Worm (Caenorhabditis elegans): ENCODE measurements around the gene Y57A10B.7.

Y57A10B.7 gene

ce11 chrII:12349866-12350265, 43.7 kb downstream of the Y57A10B.7 start:
- no peak for TF ChIP-seq lsy-27 (tag; optimal IDR thresholded peaks at IDR 0.05; ENCODE audit: borderline replicate concordance, insufficient read depth)
- TF ChIP-seq nhr-80 (tag; optimal IDR thresholded peaks at IDR 0.05), result peak; percentile 45
- TF ChIP-seq cebp-1 (GFP tag; IDR thresholded peaks at IDR 0.05), result no peak
- TF ChIP-seq cebp-1 (tag; optimal IDR thresholded peaks at IDR 0.05), result peak; percentile 4

ce11 chrII:12348957-12349356, 44.6 kb downstream of the Y57A10B.7 start:
- TF ChIP-seq hmg-1.2 (GFP tag; IDR thresholded peaks at IDR 0.05), result peak; percentile 72
- TF ChIP-seq ccch-3 (GFP tag; optimal IDR thresholded peaks at IDR 0.05), result no peak

ce11 chrII:12346289-12346989, 47.2 kb downstream of the Y57A10B.7 start:
- TF ChIP-seq fkh-3 (tag; optimal IDR thresholded peaks at IDR 0.05) (no peak), nhr-80 (tag; optimal IDR thresholded peaks at IDR 0.05) (no peak), sptf-2 (GFP tag; optimal IDR thresholded peaks at IDR 0.05) (no peak), atf-7 (tag; optimal IDR thresholded peaks at IDR 0.05) (no peak), F23B12.7 (tag; optimal IDR thresholded peaks at IDR 0.05; ENCODE audit: insufficient read depth) (no peak), athp-1 (tag; optimal IDR thresholded peaks at IDR 0.05) (no peak), F52B5.7 (tag; optimal IDR thresholded peaks at IDR 0.05) (no peak), Y79H2A.3 (GFP tag; conservative IDR thresholded peaks at IDR 0.05) (no peak), lin-54 (GFP tag; optimal IDR thresholded peaks at IDR 0.05) (no peak), lsy-27 (tag; optimal IDR thresholded peaks at IDR 0.05; ENCODE audit: borderline replicate concordance, insufficient read depth) (no peak), dpl-1 (GFP tag; optimal IDR thresholded peaks at IDR 0.05) (no peak), F55B11.4 (tag; optimal IDR thresholded peaks at IDR 0.05; ENCODE audit: borderline replicate concordance, insufficient read depth) (no peak), lin-40 (tag; optimal IDR thresholded peaks at IDR 0.05) (no peak)

- TF ChIP-seq pbrm-1 (GFP tag; IDR thresholded peaks at IDR 0.05), result 0 out of 2 replicates have a peak, but pooled peaks have one; percentile 12
- TF ChIP-seq mcd-1 (GFP tag; IDR thresholded peaks at IDR 0.05), result peak; percentile 34
- TF ChIP-seq nhr-27 (tag; optimal IDR thresholded peaks at IDR 0.05), result peak; percentile 6
- no peak for TF ChIP-seq ets-4 (GFP tag; optimal IDR thresholded peaks at IDR 0.05)
- no peak for TF ChIP-seq lsy-27 (tag; optimal IDR thresholded peaks at IDR 0.05; ENCODE audit: borderline replicate concordance, insufficient read depth)
- TF ChIP-seq madf-8 (GFP tag; conservative IDR thresholded peaks at IDR 0.05), result no peak
- TF ChIP-seq nfyb-1 (GFP tag; IDR thresholded peaks at IDR 0.05), result no peak
- TF ChIP-seq F33H1.4 (GFP tag; IDR thresholded peaks at IDR 0.05), result 0 out of 2 replicates have a peak, but pooled peaks have one; percentile 16
- TF ChIP-seq F52B5.7 (tag; optimal IDR thresholded peaks at IDR 0.05), result peak; percentile 64
- TF ChIP-seq die-1 (tag; optimal IDR thresholded peaks at IDR 0.05), result no peak
- TF ChIP-seq chd-7 (tag; optimal IDR thresholded peaks at IDR 0.05), result peak; percentile 4
- no peak for TF ChIP-seq snpc-1.3 (tag; optimal IDR thresholded peaks at IDR 0.05; ENCODE audit: insufficient read depth)
- no peak for TF ChIP-seq madf-6 (GFP tag; IDR thresholded peaks at IDR 0.05)
- TF ChIP-seq ztf-3 (GFP tag; optimal IDR thresholded peaks at IDR 0.05), result no peak
- TF ChIP-seq K11D2.4 (GFP tag; IDR thresholded peaks at IDR 0.05), result peak; percentile 15; the same call in 1 of the 2 replicates
- peak; percentile 32 for TF ChIP-seq atf-7 (tag; optimal IDR thresholded peaks at IDR 0.05)
- TF ChIP-seq dox-1 (GFP tag; IDR thresholded peaks at IDR 0.05), result 0 out of 2 replicates have a peak, but pooled peaks have one; percentile 30
- no peak for TF ChIP-seq rec-8 (tag; optimal IDR thresholded peaks at IDR 0.05)
- TF ChIP-seq hsf-1 (GFP tag; IDR thresholded peaks at IDR 0.05), result 0 out of 2 replicates have a peak, but pooled peaks have one; percentile 24
- TF ChIP-seq fkh-3 (tag; optimal IDR thresholded peaks at IDR 0.05), result no peak
- TF ChIP-seq rpc-1 (optimal IDR thresholded peaks at IDR 0.05), result no peak
- peak; percentile 48 for TF ChIP-seq rpc-1 (tag; optimal IDR thresholded peaks at IDR 0.05)
- 0 out of 2 replicates have a peak, but pooled peaks have one; percentile 33 for TF ChIP-seq F37B4.10 (GFP tag; IDR thresholded peaks at IDR 0.05)
- no peak for TF ChIP-seq akir-1 (GFP tag; optimal IDR thresholded peaks at IDR 0.05)
- peak; percentile 17 for TF ChIP-seq tbp1 (GFP tag; optimal IDR thresholded peaks at IDR 0.05)
- TF ChIP-seq nhr-120 (GFP tag; IDR thresholded peaks at IDR 0.05), result 0 out of 2 replicates have a peak, but pooled peaks have one; percentile 24
- peak; percentile 18 for TF ChIP-seq him-1 (tag; optimal IDR thresholded peaks at IDR 0.05)
- TF ChIP-seq lin-26 (GFP tag; IDR thresholded peaks at IDR 0.05), result 0 out of 2 replicates have a peak, but pooled peaks have one; percentile 53
Measured at ce11 chrII:12344787-12345186, 48.8 kb downstream of the Y57A10B.7 start, which contains the start of gene C44C11.6. Gene C44C11.6 (plus strand): TSS chrII:12344809.

All from whole organism, young adult.